Fruit fly (Drosophila melanogaster): Measurements from ENCODE around the gene CG33489.

dm6 chr3L:11579919-11580318 is 3.1 kb upstream of the CG33489 start, which contains the start of gene CG43390:
- TF ChIP-seq Eip78C (GFP tag), result no peak
- TF ChIP-seq CG32006 (GFP tag; optimal IDR thresholded peaks at IDR 0.05), result no peak
- no peak for TF ChIP-seq CG6163 (GFP tag; IDR thresholded peaks at IDR 0.05)
- no peak for TF ChIP-seq CG11762 (GFP tag; optimal IDR thresholded peaks at IDR 0.05; ENCODE audit: insufficient read depth)
- no peak for TF ChIP-seq Ets96B (tag; optimal IDR thresholded peaks at IDR 0.05)
- no peak for TF ChIP-seq CG11294 (GFP tag; IDR thresholded peaks at IDR 0.05)
- TF ChIP-seq CG34406 (GFP tag; optimal IDR thresholded peaks at IDR 0.05), result no peak
- no peak for TF ChIP-seq Eip93F (GFP tag; optimal IDR thresholded peaks at IDR 0.05)

All from whole organism, prepupa.